Worm (Caenorhabditis elegans) whole organism, L1 larva: ENCODE measurements around the gene ctf-4.
A peak's percentile ranks its signal among the peaks of the same experiment; 100 is the strongest.

Experiments
- C04F5.9 ChIP-seq: sonication (generic microtip); optimal IDR thresholded peaks from 2 replicates; lab custom pipeline; 2016; ENCODE audit warnings: missing genetic modification characterization, missing compliant biosample characterization
- F16B12.6 ChIP-seq: fragments of 150-350 bp; optimal IDR thresholded peaks from 2 replicates; lab custom pipeline; 2014; ENCODE audit warnings: missing biosample characterization, missing genetic modification characterization
- Y116A8C.19 ChIP-seq: sonication (generic microtip); optimal IDR thresholded peaks from 2 replicates; lab custom pipeline; 2016; ENCODE audit warnings: missing compliant biosample characterization, missing genetic modification characterization, borderline replicate concordance
- aha-1 ChIP-seq: fragments of 150-350 bp; optimal IDR thresholded peaks from 2 replicates; lab custom pipeline; 2014; ENCODE audit warnings: missing biosample characterization, missing genetic modification characterization
- alr-1 ChIP-seq: fragments of 200-800 bp; sonication (Bioruptor generic); optimal IDR thresholded peaks from 2 replicates; lab custom pipeline; 2018; ENCODE audit warnings: borderline replicate concordance, mild to moderate bottlenecking, missing genetic modification characterization, missing compliant biosample characterization
- aly-2 ChIP-seq: fragments of 150-350 bp; optimal IDR thresholded peaks from 2 replicates; lab custom pipeline; 2014; ENCODE audit warnings: missing biosample characterization, missing genetic modification characterization
- ama-1 ChIP-seq: fragments of 150-350 bp; optimal IDR thresholded peaks from 2 replicates; lab custom pipeline; 2014
- blmp-1 ChIP-seq: fragments of 150-350 bp; optimal IDR thresholded peaks from 2 replicates; lab custom pipeline; 2014; ENCODE audit warnings: missing biosample characterization, missing genetic modification characterization
- ceh-88 ChIP-seq: fragments of 200-800 bp; sonication (Bioruptor generic); IDR thresholded peaks from 2 replicates; pipeline ENCODE4 v1.3.6; 2022; ENCODE audit warnings: missing genetic modification characterization, missing compliant biosample characterization
- ceh-90 ChIP-seq: sonication (generic microtip); optimal IDR thresholded peaks from 2 replicates; lab custom pipeline; 2016; ENCODE audit warnings: missing genetic modification characterization, missing compliant biosample characterization
- ces-1 ChIP-seq: fragments of 150-350 bp; optimal IDR thresholded peaks from 2 replicates; lab custom pipeline; 2014; ENCODE audit warnings: missing biosample characterization, missing genetic modification reagents, missing genetic modification characterization
- dsc-1 ChIP-seq: sonication (generic microtip); optimal IDR thresholded peaks from 2 replicates; lab custom pipeline; 2016; ENCODE audit warnings: mild to moderate bottlenecking, missing genetic modification characterization, missing compliant biosample characterization
- efl-1 ChIP-seq, 4 experiments: fragments of 150-350 bp; optimal IDR thresholded peaks in 3 of 4; peaks in 1 of 4; 1 replicate in 1 of 4; 2 replicates in 3 of 4; lab custom pipeline; 2014; ENCODE audit warnings: missing biosample characterization in 2 of 4, missing genetic modification characterization in 2 of 4, missing genetic modification reagents in 2 of 4
- efl-3 ChIP-seq: fragments of 200-800 bp; sonication (Bioruptor generic); optimal IDR thresholded peaks from 2 replicates; lab custom pipeline; 2018; ENCODE audit warnings: mild to moderate bottlenecking, missing genetic modification characterization, missing compliant biosample characterization
- egl-27 ChIP-seq, 2 experiments: fragments of 150-350 bp in 1 of 2; sonication (generic microtip); optimal IDR thresholded peaks; 3 replicates each; lab custom pipeline; 2017 to 2018; ENCODE audit warnings: missing biosample characterization in 2 of 2, missing genetic modification characterization in 2 of 2, missing genetic modification reagents in 2 of 2
- elt-2 ChIP-seq: sonication (generic microtip); optimal IDR thresholded peaks from 2 replicates; lab custom pipeline; 2016; ENCODE audit warnings: missing genetic modification characterization, mild to moderate bottlenecking, inconsistent platforms, missing compliant biosample characterization, missing genetic modification reagents
- elt-3 ChIP-seq, 6 experiments: fragments of 150-350 bp in 1 of 6; sonication (generic microtip); optimal IDR thresholded peaks; 2 replicates each; lab custom pipeline; 2017 to 2018; ENCODE audit warnings: missing biosample characterization in 6 of 6, missing genetic modification characterization in 6 of 6, inconsistent platforms in 1 of 6
- fos-1 ChIP-seq: fragments of 150-350 bp; optimal IDR thresholded peaks from 2 replicates; lab custom pipeline; 2014; ENCODE audit warnings: missing biosample characterization, missing genetic modification characterization
- hpl-2 ChIP-seq: fragments of 150-350 bp; optimal IDR thresholded peaks from 2 replicates; lab custom pipeline; 2014; ENCODE audit warnings: missing biosample characterization, missing genetic modification reagents, missing genetic modification characterization
- jun-1 ChIP-seq: fragments of 150-350 bp; optimal IDR thresholded peaks from 2 replicates; lab custom pipeline; 2014; ENCODE audit warnings: missing biosample characterization, missing genetic modification reagents, missing genetic modification characterization
- lin-39 ChIP-seq: fragments of 150-350 bp; optimal IDR thresholded peaks from 2 replicates; lab custom pipeline; 2014; ENCODE audit warnings: missing biosample characterization, missing genetic modification reagents, missing genetic modification characterization
- mab-9 ChIP-seq: fragments of 200-800 bp; sonication (Bioruptor generic); IDR thresholded peaks from 2 replicates; pipeline ENCODE4 v1.3.6; 2022; ENCODE audit warnings: missing genetic modification reagents, missing genetic modification characterization, missing compliant biosample characterization
- mdl-1 ChIP-seq, 2 experiments: fragments of 150-350 bp; optimal IDR thresholded peaks; 2 replicates each; lab custom pipeline; 2014 to 2017; ENCODE audit warnings: missing biosample characterization in 2 of 2, missing genetic modification characterization in 2 of 2, inconsistent platforms in 1 of 2
- nhr-20 ChIP-seq: sonication (generic microtip); optimal IDR thresholded peaks from 2 replicates; lab custom pipeline; 2016; ENCODE audit warnings: mild to moderate bottlenecking, missing genetic modification characterization, missing compliant biosample characterization
- nhr-237 ChIP-seq: fragments of 150-350 bp; optimal IDR thresholded peaks from 2 replicates; lab custom pipeline; 2014; ENCODE audit warnings: missing biosample characterization, missing genetic modification characterization
- nhr-47 ChIP-seq: sonication (generic microtip); optimal IDR thresholded peaks from 2 replicates; lab custom pipeline; 2016; ENCODE audit warnings: mild to moderate bottlenecking, missing genetic modification characterization, moderate library complexity, missing compliant biosample characterization
- nhr-71 ChIP-seq: sonication (generic microtip); optimal IDR thresholded peaks from 2 replicates; lab custom pipeline; 2016; ENCODE audit warnings: mild to moderate bottlenecking, missing genetic modification characterization, moderate library complexity, missing compliant biosample characterization
- nhr-84 ChIP-seq: sonication (generic microtip); optimal IDR thresholded peaks from 2 replicates; lab custom pipeline; 2017; ENCODE audit warnings: missing biosample characterization, missing genetic modification characterization
- nhr-85 ChIP-seq: sonication (generic microtip); peaks from one replicate; lab custom pipeline; 2016; ENCODE audit warnings: missing genetic modification characterization, inconsistent platforms, missing compliant biosample characterization
- nhr-90 ChIP-seq: sonication (generic microtip); optimal IDR thresholded peaks from 2 replicates; lab custom pipeline; 2016; ENCODE audit warnings: mild to moderate bottlenecking, missing genetic modification characterization, missing compliant biosample characterization; ENCODE audit not compliant: poor library complexity
- pax-3 ChIP-seq: fragments of 200-800 bp; sonication (Bioruptor generic); optimal IDR thresholded peaks from 2 replicates; lab custom pipeline; 2018; ENCODE audit warnings: mild to moderate bottlenecking, missing genetic modification characterization, moderate library complexity, missing compliant biosample characterization
- rnt-1 ChIP-seq: sonication (generic microtip); optimal IDR thresholded peaks from 2 replicates; lab custom pipeline; 2016; ENCODE audit warnings: mild to moderate bottlenecking, missing genetic modification characterization, moderate library complexity, missing compliant biosample characterization
- snpc-4 ChIP-seq: fragments of 150-350 bp; optimal IDR thresholded peaks from 2 replicates; lab custom pipeline; 2014; ENCODE audit warnings: missing biosample characterization, missing genetic modification characterization
- sptf-1 ChIP-seq: fragments of 150-350 bp; optimal IDR thresholded peaks from 2 replicates; lab custom pipeline; 2014; ENCODE audit warnings: missing biosample characterization, missing genetic modification characterization
- unc-130 ChIP-seq: fragments of 150-350 bp; optimal IDR thresholded peaks from 2 replicates; lab custom pipeline; 2017; ENCODE audit warnings: missing biosample characterization, missing genetic modification characterization, inconsistent platforms
- vab-15 ChIP-seq: sonication (generic microtip); optimal IDR thresholded peaks from 2 replicates; lab custom pipeline; 2017; ENCODE audit warnings: missing genotype, mild to moderate bottlenecking, missing genetic modification characterization, missing compliant biosample characterization
- zag-1 ChIP-seq: fragments of 150-350 bp; optimal IDR thresholded peaks from 2 replicates; lab custom pipeline; 2014; ENCODE audit warnings: missing biosample characterization, missing genetic modification characterization
- zip-4 ChIP-seq: fragments of 200-800 bp; sonication (Bioruptor generic); optimal IDR thresholded peaks from 2 replicates; lab custom pipeline; 2018; ENCODE audit warnings: mild to moderate bottlenecking, missing genetic modification characterization, moderate library complexity, missing compliant biosample characterization

The ctf-4 gene

DNA sequence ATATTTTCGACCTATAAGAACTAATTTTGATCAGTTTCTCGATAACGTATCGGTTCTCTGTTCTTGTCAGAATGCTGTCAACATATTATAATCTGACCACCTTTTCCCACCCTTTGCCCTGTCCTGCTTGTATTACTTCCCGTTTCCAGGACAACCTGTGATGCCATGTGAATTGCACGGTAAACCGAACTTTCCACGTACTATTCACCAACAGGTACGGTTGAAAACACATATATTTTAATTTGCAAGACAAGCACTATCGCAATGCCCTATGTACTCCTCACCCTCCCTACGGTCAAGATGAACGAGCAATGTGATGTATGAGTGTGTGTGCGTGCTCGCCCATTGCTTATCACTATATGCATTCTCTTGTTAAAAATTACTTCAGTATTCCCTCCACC, 43.8 kb upstream of the ctf-4 start:
- TF ChIP-seq aha-1: no peak
- TF ChIP-seq mdl-1 (tag; optimal IDR thresholded peaks at IDR 0.05; lab: Kevin White, UChicago): no peak
- TF ChIP-seq ceh-90: no peak
- TF ChIP-seq C04F5.9 (tag; lab: Kevin White, UChicago): no peak
- TF ChIP-seq lin-39 (tag; lab: Kevin White, UChicago): no peak
- no peak for TF ChIP-seq zip-4 (GFP tag; lab: Kevin White, UChicago)
- TF ChIP-seq efl-3 (GFP tag; lab: Kevin White, UChicago): no peak
- TF ChIP-seq blmp-1 (tag; lab: Kevin White, UChicago): no peak
- no peak for TF ChIP-seq rnt-1
- peak; percentile 11 for TF ChIP-seq jun-1
- TF ChIP-seq aly-2: no peak
- no peak for TF ChIP-seq Y116A8C.19 (tag; lab: Kevin White, UChicago)
- TF ChIP-seq nhr-84 (tag; lab: Kevin White, UChicago): no peak
- TF ChIP-seq sptf-1 (tag; lab: Kevin White, UChicago): no peak
- no peak for TF ChIP-seq alr-1 (tag; lab: Kevin White, UChicago)
- no peak for TF ChIP-seq ceh-88 (GFP tag; lab: Robert Waterston, UW)
- no peak for TF ChIP-seq elt-3 (tag; optimal IDR thresholded peaks at IDR 0.05; lab: Kevin White, UChicago)
- peak; percentile 71 for TF ChIP-seq elt-2 (tag; lab: Kevin White, UChicago)
- TF ChIP-seq zag-1 (tag; lab: Kevin White, UChicago): no peak
- TF ChIP-seq nhr-71 (tag; lab: Kevin White, UChicago): no peak
- TF ChIP-seq efl-1 (optimal IDR thresholded peaks at IDR 0.05; lab: Kevin White, UChicago): no peak
- TF ChIP-seq efl-1 (GFP tag; optimal IDR thresholded peaks at IDR 0.05 in 1 of 2; lab: Kevin White, UChicago): peak in 1 of 2 experiments; percentile 82
- no peak for TF ChIP-seq snpc-4 (tag; lab: Kevin White, UChicago)
- no peak for TF ChIP-seq egl-27 (tag; optimal IDR thresholded peaks at IDR 0.05; lab: Kevin White, UChicago)
- TF ChIP-seq ces-1: no peak

DNA sequence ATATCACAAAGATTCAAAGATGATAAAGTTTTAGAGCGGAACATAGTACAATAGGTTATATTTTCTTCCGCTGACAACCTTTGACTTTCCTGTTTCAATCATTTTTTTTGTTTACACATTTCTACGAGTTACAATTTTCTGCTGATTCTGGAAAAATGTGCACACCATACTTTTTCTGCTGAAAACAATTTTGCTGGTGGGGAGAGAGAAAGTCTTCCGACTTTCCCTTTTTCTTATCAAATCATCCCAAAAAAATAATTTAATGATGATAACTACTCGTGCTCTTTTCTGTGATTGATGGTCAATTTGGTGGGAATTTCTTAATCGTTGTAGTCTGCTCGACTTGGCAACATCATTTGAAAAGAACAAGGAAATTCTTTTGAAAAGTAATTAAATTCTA, 42.3 kb upstream of the ctf-4 start:
- peak; percentile 62 for TF ChIP-seq elt-2 (tag; lab: Kevin White, UChicago)
- TF ChIP-seq vab-15 (tag; lab: Kevin White, UChicago): no peak
- TF ChIP-seq blmp-1 (tag; lab: Kevin White, UChicago): peak; percentile 5

- TF ChIP-seq elt-3 (tag; optimal IDR thresholded peaks at IDR 0.05; lab: Kevin White, UChicago) (no peak), F16B12.6 (tag; lab: Kevin White, UChicago) (no peak), nhr-47 (peak; percentile 12), fos-1 (tag; lab: Kevin White, UChicago) (no peak), dsc-1 (tag; lab: Kevin White, UChicago) (peak; percentile 92)
- TF ChIP-seq, all 84 proteins: peak for 2
Observed at ce11 chrV:11004094-11004493, 38.8 kb upstream of the ctf-4 start.

DNA sequence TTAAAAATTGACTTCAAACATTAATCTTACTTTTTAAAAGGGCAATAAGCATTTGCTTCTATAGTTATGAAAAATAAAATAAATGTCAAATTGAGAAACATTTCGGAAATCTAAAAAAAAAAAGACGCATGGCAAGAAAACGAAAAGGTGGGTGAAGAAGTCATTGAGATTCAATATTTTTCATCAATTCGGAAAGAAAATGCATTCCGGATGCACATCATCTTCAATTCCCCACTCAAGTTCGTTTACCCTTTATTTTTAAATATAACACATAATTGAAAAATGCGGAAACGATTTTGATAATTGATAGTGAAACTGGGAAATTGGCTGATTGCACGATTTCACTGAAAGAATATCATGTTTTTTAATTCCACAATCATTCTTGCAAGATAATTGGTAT, 37.1 kb upstream of the ctf-4 start, which contains the start of gene F53B7.4:
F53B7.4 (minus strand) TSS at position 101 of the 400 bp plus-strand sequence.
- TF ChIP-seq nhr-85 (tag; lab: Kevin White, UChicago): no peak
- TF ChIP-seq hpl-2: no peak
- TF ChIP-seq pax-3 (tag; lab: Kevin White, UChicago): no peak
- TF ChIP-seq nhr-20 (tag; lab: Kevin White, UChicago): no peak
- no peak for TF ChIP-seq unc-130 (tag; lab: Kevin White, UChicago)
- no peak for TF ChIP-seq nhr-237 (tag; lab: Kevin White, UChicago)
- no peak for TF ChIP-seq aly-2
- no peak for TF ChIP-seq mdl-1 (tag; optimal IDR thresholded peaks at IDR 0.05; lab: Kevin White, UChicago)
- no peak for TF ChIP-seq blmp-1 (tag; lab: Kevin White, UChicago)
- no peak for TF ChIP-seq nhr-90 (tag; lab: Kevin White, UChicago)
- no peak for TF ChIP-seq ama-1
- TF ChIP-seq mab-9 (GFP tag; lab: Robert Waterston, UW): no peak
